Fruit fly (Drosophila melanogaster): ENCODE data around the gene PolA1.

DNA sequence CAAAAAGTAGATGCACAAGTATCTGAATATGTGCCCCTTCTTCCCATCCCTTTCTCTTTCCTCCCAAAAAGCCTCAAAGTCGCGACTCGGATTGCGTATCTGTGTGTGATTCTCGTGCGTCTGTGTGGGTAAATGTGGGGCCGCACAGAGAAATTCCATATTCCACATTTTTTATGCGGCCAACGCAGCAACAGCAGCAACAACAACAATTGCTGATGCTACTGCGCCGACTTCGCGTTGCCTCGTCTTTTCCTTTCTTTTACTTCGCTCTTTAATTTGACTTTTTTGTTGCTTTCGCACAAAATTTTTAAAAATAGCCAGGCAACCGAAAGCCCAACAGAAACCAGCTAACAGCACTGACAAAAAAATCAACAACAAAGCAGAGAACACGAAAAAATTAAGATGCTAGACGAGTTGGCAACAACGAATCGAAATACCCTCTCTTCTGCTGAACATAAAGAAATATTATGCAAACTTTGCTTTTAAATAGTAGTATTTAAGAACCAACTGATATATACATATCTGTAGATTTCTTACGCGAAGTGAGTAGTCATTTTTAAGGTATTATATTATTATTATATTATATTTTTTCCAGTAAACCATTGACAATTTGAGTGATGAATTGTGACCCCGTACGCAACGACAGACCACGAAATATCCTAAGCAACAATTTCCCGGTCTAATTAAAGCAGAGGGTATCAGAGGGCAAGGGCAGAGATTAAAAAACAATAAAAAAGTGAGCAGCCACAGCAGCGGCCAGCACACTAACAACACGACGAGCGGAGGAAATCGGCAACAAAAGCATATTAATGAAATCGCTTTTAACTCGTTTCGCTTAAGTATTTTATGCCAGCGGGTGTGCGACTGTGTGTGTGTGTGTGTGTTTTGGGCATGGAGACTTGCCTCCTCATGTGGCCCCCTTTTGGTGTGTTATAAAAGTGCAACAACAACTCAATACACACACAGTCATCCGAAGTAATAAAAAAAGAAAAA, 14.8 kb downstream of the PolA1 start:
- no peak for TF ChIP-seq pan (optimal IDR thresholded peaks at IDR 0.05)
- TF ChIP-seq psq (optimal IDR thresholded peaks at IDR 0.05): no peak
- no peak for TF ChIP-seq EcR (GFP tag; optimal IDR thresholded peaks at IDR 0.05)
- no peak for TF ChIP-seq Dll (optimal IDR thresholded peaks at IDR 0.05)
- TF ChIP-seq CG8478 (optimal IDR thresholded peaks at IDR 0.05): no peak
- TF ChIP-seq usp (GFP tag; optimal IDR thresholded peaks at IDR 0.05): no peak

Data from whole organism.